Fruit fly (Drosophila melanogaster): ENCODE results near the gene msb1l.

The msb1l gene

dm6 chr2L:19528308-19528707, 49.2 kb upstream of the msb1l start (continued):
- TF ChIP-seq fd85E (GFP tag; optimal IDR thresholded peaks at IDR 0.05) (peak; percentile 67), net (GFP tag; optimal IDR thresholded peaks at IDR 0.05) (peak; percentile 97), Met (GFP tag; optimal IDR thresholded peaks at IDR 0.05) (peak; percentile 66), dsx (GFP tag; optimal IDR thresholded peaks at IDR 0.05; ENCODE audit: poor library complexity, severe bottlenecking) (peak; percentile 97), CG10669 (GFP tag; optimal IDR thresholded peaks at IDR 0.05) (peak; percentile 94), Ets96B (tag; optimal IDR thresholded peaks at IDR 0.05) (peak; percentile 98), Ets21C (GFP tag; optimal IDR thresholded peaks at IDR 0.05) (peak; percentile 27)

dm6 chr2L:19530092-19530491, 47.4 kb upstream of the msb1l start, which contains the start of gene CG10165:
CG10165 (minus strand) TSS chr2L:19530305.
- TF ChIP-seq CG1621 (tag; optimal IDR thresholded peaks at IDR 0.05) (no peak), CG9139 (GFP tag; optimal IDR thresholded peaks at IDR 0.05) (no peak), CG6854 (GFP tag; optimal IDR thresholded peaks at IDR 0.05) (no peak), CG7368 (GFP tag; optimal IDR thresholded peaks at IDR 0.05) (no peak), salr (GFP tag; optimal IDR thresholded peaks at IDR 0.05) (no peak), Hr4 (GFP tag; optimal IDR thresholded peaks at IDR 0.05) (no peak), dsx (GFP tag; optimal IDR thresholded peaks at IDR 0.05; ENCODE audit: poor library complexity, severe bottlenecking) (peak; percentile 61), OdsH (GFP tag; optimal IDR thresholded peaks at IDR 0.05) (no peak), fkh (GFP tag; optimal IDR thresholded peaks at IDR 0.05) (peak; percentile 81), Eip75B (GFP tag; optimal IDR thresholded peaks at IDR 0.05) (no peak)

- TF ChIP-seq fd85E (GFP tag; optimal IDR thresholded peaks at IDR 0.05) (peak; percentile 69), Eip75B (GFP tag; optimal IDR thresholded peaks at IDR 0.05) (peak; percentile 83), cyc (GFP tag; optimal IDR thresholded peaks at IDR 0.05) (peak; percentile 86), Sox15 (GFP tag; optimal IDR thresholded peaks at IDR 0.05) (peak; percentile 61), Blimp-1 (GFP tag; optimal IDR thresholded peaks at IDR 0.05) (peak; percentile 39), lz (GFP tag; optimal IDR thresholded peaks at IDR 0.05) (peak; percentile 87), CG6276 (GFP tag; optimal IDR thresholded peaks at IDR 0.05) (peak; percentile 85), Hr38 (GFP tag; optimal IDR thresholded peaks at IDR 0.05) (peak; percentile 3), spab (GFP tag; optimal IDR thresholded peaks at IDR 0.05) (peak; percentile 70), CG11762 (GFP tag; optimal IDR thresholded peaks at IDR 0.05; ENCODE audit: insufficient read depth) (peak; percentile 72), Sox14 (GFP tag; optimal IDR thresholded peaks at IDR 0.05) (peak; percentile 87), dsx (GFP tag; optimal IDR thresholded peaks at IDR 0.05; ENCODE audit: poor library complexity, severe bottlenecking) (peak; percentile 72), Eip93F (GFP tag; optimal IDR thresholded peaks at IDR 0.05) (peak; percentile 33), CG34406 (GFP tag; optimal IDR thresholded peaks at IDR 0.05) (peak; percentile 75), pdm3 (GFP tag; optimal IDR thresholded peaks at IDR 0.05) (peak; percentile 87), CG11294 (GFP tag; IDR thresholded peaks at IDR 0.05) (peak; percentile 69), Gug (GFP tag; IDR thresholded peaks at IDR 0.05) (peak; percentile 74), CG6792 (GFP tag; optimal IDR thresholded peaks at IDR 0.05) (peak; percentile 79), topi (GFP tag; optimal IDR thresholded peaks at IDR 0.05) (peak; percentile 84), Met (GFP tag; optimal IDR thresholded peaks at IDR 0.05) (peak; percentile 88), CG9139 (GFP tag; optimal IDR thresholded peaks at IDR 0.05) (peak; percentile 51), fd59A (GFP tag; optimal IDR thresholded peaks at IDR 0.05) (peak; percentile 70), achi (GFP tag; optimal IDR thresholded peaks at IDR 0.05) (peak; percentile 85), CG3919 (GFP tag; optimal IDR thresholded peaks at IDR 0.05) (peak; percentile 92), esn (GFP tag; optimal IDR thresholded peaks at IDR 0.05) (peak; percentile 89), Sox102F (GFP tag; optimal IDR thresholded peaks at IDR 0.05) (peak; percentile 88), vri (GFP tag; optimal IDR thresholded peaks at IDR 0.05) (peak; percentile 88), Eip78C (GFP tag) (peak; percentile 96), CG8632 (GFP tag; optimal IDR thresholded peaks at IDR 0.05) (peak; percentile 74), CG1621 (tag; optimal IDR thresholded peaks at IDR 0.05) (peak; percentile 77), CG31627 (GFP tag; optimal IDR thresholded peaks at IDR 0.05) (peak; percentile 87), CG32006 (GFP tag; optimal IDR thresholded peaks at IDR 0.05) (peak; percentile 91), dac (GFP tag; optimal IDR thresholded peaks at IDR 0.05) (peak; percentile 77), CG11902 (GFP tag; optimal IDR thresholded peaks at IDR 0.05) (peak; percentile 57), OdsH (GFP tag; optimal IDR thresholded peaks at IDR 0.05) (peak; percentile 88), CG7368 (GFP tag; optimal IDR thresholded peaks at IDR 0.05) (peak; percentile 77), CG10631 (GFP tag; optimal IDR thresholded peaks at IDR 0.05) (peak; percentile 74), Ets21C (GFP tag; optimal IDR thresholded peaks at IDR 0.05) (peak; percentile 64), CG8119 (GFP tag; IDR thresholded peaks at IDR 0.05) (peak; percentile 83)
Observed at dm6 chr2L:19533247-19533646, 44.3 kb upstream of the msb1l start, which contains the start of gene CG33116. CG33116 (plus strand) TSS chr2L:19533479.

Data from whole organism, prepupa.